Worm (Caenorhabditis elegans) whole organism, late embryonic: ENCODE data around the gene mrps-22.

Experiments used
- fax-1 ChIP-seq: sonication (generic microtip); optimal IDR thresholded peaks from 2 replicates; lab custom pipeline; 2016; ENCODE audit warnings: missing genotype, missing genetic modification characterization, missing compliant biosample characterization
- hlh-30 ChIP-seq: sonication (generic microtip); optimal IDR thresholded peaks from 2 replicates; lab custom pipeline; 2017; ENCODE audit warnings: antibody characterized with exemption, missing genetic modification characterization, missing compliant biosample characterization; ENCODE audit not compliant: insufficient read depth
- odd-2 ChIP-seq: sonication (generic microtip); optimal IDR thresholded peaks from 2 replicates; lab custom pipeline; 2017; ENCODE audit warnings: antibody characterized with exemption, mild to moderate bottlenecking, missing genetic modification characterization, missing compliant biosample characterization
- pha-4 ChIP-seq: fragments of 150-350 bp; optimal IDR thresholded peaks from 2 replicates; lab custom pipeline; 2018; ENCODE audit warnings: missing biosample characterization, missing genetic modification reagents, missing genetic modification characterization
- zip-5 ChIP-seq: sonication (generic microtip); optimal IDR thresholded peaks from 2 replicates; lab custom pipeline; 2016; ENCODE audit warnings: missing genetic modification characterization, missing compliant biosample characterization

DNA sequence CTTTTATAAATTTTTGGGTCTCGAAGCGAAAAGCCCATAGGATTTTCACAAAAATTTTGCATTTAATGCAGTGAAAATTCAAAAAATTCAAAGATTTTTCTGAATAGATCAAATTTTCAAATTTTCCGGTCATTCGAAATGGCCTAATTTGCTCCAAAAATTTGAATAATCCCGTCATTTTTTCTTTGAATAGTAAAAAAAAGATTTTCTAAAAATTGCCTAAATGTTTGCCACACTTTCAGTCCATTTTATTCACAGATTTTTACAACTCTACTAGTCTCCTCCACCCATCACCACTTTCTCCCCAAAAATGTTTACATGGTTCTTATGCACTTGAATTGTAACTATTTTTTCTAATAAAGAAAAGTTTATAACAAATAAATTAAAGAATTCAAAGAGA, 48.4 kb upstream of the mrps-22 start:
- TF ChIP-seq hlh-30 (tag; lab: Kevin White, UChicago) = no peak
- TF ChIP-seq zip-5 (tag; lab: Kevin White, UChicago) = no peak
- TF ChIP-seq fax-1 (tag; lab: Kevin White, UChicago) = no peak
- no peak for TF ChIP-seq pha-4
- TF ChIP-seq odd-2 = no peak
